Fruit fly (Drosophila melanogaster) whole organism, embryonic: Measurements from ENCODE around the gene SelG.

Experiments
- Aef1 ChIP-seq: fragments of 200-800 bp; sonication (Bioruptor generic); IDR thresholded peaks from 3 replicates; pipeline ENCODE4 v1.3.6; 2022; ENCODE audit warnings: missing biosample characterization, missing genetic modification characterization
- CG1024 ChIP-seq: fragments of 200-800 bp; sonication (Bioruptor generic); IDR thresholded peaks from 2 replicates; pipeline ENCODE4 v1.3.6; 2022; ENCODE audit warnings: missing biosample characterization, missing genetic modification characterization
- CG13424 ChIP-seq: fragments of 200-800 bp; sonication (Bioruptor generic); optimal IDR thresholded peaks from 2 replicates; lab custom pipeline; 2019; ENCODE audit warnings: missing biosample characterization, mild to moderate bottlenecking, missing genetic modification characterization, moderate library complexity
- CG14710 ChIP-seq: fragments of 200-800 bp; sonication (Bioruptor generic); optimal IDR thresholded peaks from 3 replicates; lab custom pipeline; 2019; ENCODE audit warnings: missing biosample characterization, mild to moderate bottlenecking, missing genetic modification characterization, moderate library complexity
- CG1832 ChIP-seq: fragments of 200-800 bp; sonication (Bioruptor generic); optimal IDR thresholded peaks from 2 replicates; lab custom pipeline; 2017; ENCODE audit warnings: missing biosample characterization, mild to moderate bottlenecking, missing genetic modification characterization, inconsistent platforms
- CG31365 ChIP-seq: fragments of 200-800 bp; sonication (Bioruptor generic); optimal IDR thresholded peaks from 2 replicates; lab custom pipeline; 2018; ENCODE audit warnings: missing biosample characterization, mild to moderate bottlenecking, missing genetic modification characterization
- CG3838 ChIP-seq: fragments of 200-800 bp; sonication (Bioruptor generic); optimal IDR thresholded peaks from 3 replicates; lab custom pipeline; 2016; ENCODE audit warnings: missing biosample characterization, missing genetic modification characterization
- CG4328 ChIP-seq: fragments of 200-800 bp; sonication (Bioruptor generic); optimal IDR thresholded peaks from 3 replicates; lab custom pipeline; 2017; ENCODE audit warnings: missing biosample characterization, missing genetic modification reagents, missing genetic modification characterization
- Chrac-16 ChIP-seq: fragments of 200-800 bp; sonication (Bioruptor generic); optimal IDR thresholded peaks from 3 replicates; lab custom pipeline; 2016; ENCODE audit warnings: missing biosample characterization, missing genetic modification characterization
- Doc3 ChIP-seq: fragments of 200-800 bp; sonication (Bioruptor generic); IDR thresholded peaks from 3 replicates; pipeline ENCODE4 v1.3.6; 2022; ENCODE audit warnings: missing biosample characterization, missing genetic modification characterization; ENCODE audit not compliant: partially characterized antibody
- ERR ChIP-seq: fragments of 200-800 bp; sonication (Bioruptor generic); optimal IDR thresholded peaks from 2 replicates; lab custom pipeline; 2016; ENCODE audit warnings: missing biosample characterization, missing genetic modification characterization
- GATAe ChIP-seq: fragments of 200-800 bp; sonication (Bioruptor generic); conservative IDR thresholded peaks from 2 replicates; pipeline ENCODE4 v1.3.6; 2022; ENCODE audit warnings: missing biosample characterization, missing genetic modification characterization
- cad ChIP-seq: fragments of >200 bp; optimal IDR thresholded peaks from 2 replicates; lab custom pipeline; 2017; ENCODE audit warnings: missing biosample characterization, missing genetic modification characterization
- chinmo ChIP-seq: fragments of 200-800 bp; sonication (Bioruptor generic); IDR thresholded peaks from 4 replicates; pipeline ENCODE4 v1.3.6; 2022; ENCODE audit warnings: missing biosample characterization, missing genetic modification characterization; ENCODE audit not compliant: partially characterized antibody
- crp ChIP-seq, 2 experiments: fragments of 200-800 bp; sonication (Bioruptor generic); optimal IDR thresholded peaks; 2 replicates in 1 of 2; 3 replicates in 1 of 2; lab custom pipeline; 2017; ENCODE audit warnings: missing biosample characterization in 2 of 2, missing genetic modification characterization in 2 of 2, mild to moderate bottlenecking in 1 of 2, moderate library complexity in 1 of 2
- ewg ChIP-seq: fragments of 200-800 bp; sonication (Bioruptor generic); optimal IDR thresholded peaks from 3 replicates; lab custom pipeline; 2017; ENCODE audit warnings: mild to moderate bottlenecking, missing biosample characterization, missing genetic modification reagents, missing genetic modification characterization
- exex ChIP-seq: fragments of 200-800 bp; sonication (Bioruptor generic); optimal IDR thresholded peaks from 4 replicates; lab custom pipeline; 2018; ENCODE audit warnings: missing biosample characterization, mild to moderate bottlenecking, missing genetic modification characterization, moderate library complexity
- gce ChIP-seq: fragments of 200-800 bp; sonication (Bioruptor generic); IDR thresholded peaks from 3 replicates; pipeline ENCODE4 v1.3.6; 2022; ENCODE audit warnings: missing biosample characterization, missing genetic modification characterization
- nerfin-2 ChIP-seq: fragments of 200-800 bp; sonication (Bioruptor generic); IDR thresholded peaks from 2 replicates; pipeline ENCODE4 v1.3.6; 2022; ENCODE audit warnings: missing biosample characterization, missing genetic modification characterization; ENCODE audit not compliant: partially characterized antibody
- onecut ChIP-seq: fragments of 200-800 bp; sonication (Bioruptor generic); IDR thresholded peaks from 2 replicates; pipeline ENCODE4 v1.3.6; 2022; ENCODE audit warnings: missing biosample characterization, missing genetic modification characterization
- tup ChIP-seq: fragments of 200-800 bp; sonication (Bioruptor generic); optimal IDR thresholded peaks from 2 replicates; lab custom pipeline; 2016; ENCODE audit warnings: missing biosample characterization, mild to moderate bottlenecking, missing genetic modification characterization, moderate library complexity

SelG gene

dm6 chrX:11930726-11931125, 43.6 kb downstream of the SelG start, which contains the start of gene Pdzd8:
Gene Pdzd8, minus strand, starts transcription at chrX:11930850.
- TF ChIP-seq ewg (GFP tag; lab: Kevin White, UChicago): peak; percentile 89
- TF ChIP-seq Doc3 (GFP tag; lab: Robert Waterston, UW): no peak
- TF ChIP-seq exex: no peak
- TF ChIP-seq tup (GFP tag; lab: Kevin White, UChicago): no peak
- no peak for TF ChIP-seq CG1832 (GFP tag; lab: Kevin White, UChicago)
- TF ChIP-seq CG4328 (GFP tag; lab: Kevin White, UChicago): no peak
- peak in 1 of 2 experiments; percentile 62 for TF ChIP-seq crp (GFP tag; optimal IDR thresholded peaks at IDR 0.05; lab: Kevin White, UChicago)
- TF ChIP-seq chinmo (GFP tag; lab: Robert Waterston, UW): 0 out of 4 replicates have a peak, but pooled peaks have one; percentile 15
- no peak for TF ChIP-seq Aef1
- TF ChIP-seq CG1024 (GFP tag; lab: Robert Waterston, UW): no peak
- no peak for TF ChIP-seq ERR (GFP tag; lab: Kevin White, UChicago)
- TF ChIP-seq CG31365 (tag; lab: Kevin White, UChicago): no peak
- no peak for TF ChIP-seq nerfin-2 (GFP tag; lab: Robert Waterston, UW)
- TF ChIP-seq CG3838 (GFP tag; lab: Kevin White, UChicago): no peak
- TF ChIP-seq Chrac-16 (GFP tag; lab: Kevin White, UChicago): no peak
- no peak for TF ChIP-seq cad (GFP tag; lab: Kevin White, UChicago)
- TF ChIP-seq CG14710 (tag; lab: Kevin White, UChicago): no peak
- no peak for TF ChIP-seq gce (GFP tag; lab: Robert Waterston, UW)
- no peak for TF ChIP-seq GATAe (GFP tag; lab: Robert Waterston, UW)
- no peak for TF ChIP-seq CG13424 (tag; lab: Kevin White, UChicago)
- TF ChIP-seq onecut (GFP tag; lab: Robert Waterston, UW): peak; percentile 93
